Fruit fly (Drosophila melanogaster) whole organism: ENCODE data around the gene CG1998.

ENCODE experiments used
- CG8478 ChIP-seq: fragments of >200 bp; optimal IDR thresholded peaks from 2 replicates; lab custom pipeline; 2018; ENCODE audit warnings: inconsistent platforms
- Dll ChIP-seq: fragments of >200 bp; optimal IDR thresholded peaks from 2 replicates; lab custom pipeline; 2017
- EcR ChIP-seq, 2 experiments: fragments of >200 bp; optimal IDR thresholded peaks; 2 replicates each; lab custom pipeline; 2017; ENCODE audit warnings: missing biosample characterization in 2 of 2, missing genetic modification characterization in 2 of 2, missing genetic modification reagents in 2 of 2
- pan ChIP-seq: fragments of >200 bp; optimal IDR thresholded peaks from 2 replicates; lab custom pipeline; 2017
- psq ChIP-seq: fragments of >200 bp; optimal IDR thresholded peaks from 2 replicates; lab custom pipeline; 2017
- usp ChIP-seq: fragments of >200 bp; optimal IDR thresholded peaks from 2 replicates; lab custom pipeline; 2017; ENCODE audit warnings: missing biosample characterization, missing genetic modification characterization, mixed read lengths

The CG1998 gene

dm6 chrX:13390465-13391173, 22.3 kb downstream of the CG1998 start:
- TF ChIP-seq CG8478 (lab: Kevin White, UChicago) (no peak), usp (GFP tag; lab: Kevin White, UChicago) (no peak), pan (lab: Kevin White, UChicago) (no peak), psq (lab: Kevin White, UChicago) (no peak)

dm6 chrX:13387373-13387850, 25.5 kb downstream of the CG1998 start, which contains the start of the genes Ype and CG1662:
Ype (minus strand) TSS chrX:13387417.
CG1662 (plus strand) TSS chrX:13387563.
- TF ChIP-seq CG8478 (lab: Kevin White, UChicago), result no peak
- no peak for TF ChIP-seq pan (lab: Kevin White, UChicago)
- TF ChIP-seq psq (lab: Kevin White, UChicago), result no peak
- no peak for TF ChIP-seq EcR (GFP tag; optimal IDR thresholded peaks at IDR 0.05; lab: Kevin White, UChicago)
- TF ChIP-seq usp (GFP tag; lab: Kevin White, UChicago), result no peak
- no peak for TF ChIP-seq Dll

dm6 chrX:13386776-13387175, 26.1 kb downstream of the CG1998 start:
- TF ChIP-seq EcR (GFP tag; optimal IDR thresholded peaks at IDR 0.05; lab: Kevin White, UChicago) (no peak), Dll (no peak), pan (lab: Kevin White, UChicago) (no peak), CG8478 (lab: Kevin White, UChicago) (no peak), psq (lab: Kevin White, UChicago) (no peak), usp (GFP tag; lab: Kevin White, UChicago) (no peak)

dm6 chrX:13384583-13385342, 28.1 kb downstream of the CG1998 start, which contains the start of the genes Rbp1-like and Tim9a:
Rbp1-like (minus strand) TSS chrX:13384877.
Tim9a (plus strand) TSS chrX:13385210.
- TF ChIP-seq CG8478 (lab: Kevin White, UChicago) (no peak), EcR (GFP tag; optimal IDR thresholded peaks at IDR 0.05; lab: Kevin White, UChicago) (no peak), usp (GFP tag; lab: Kevin White, UChicago) (no peak), Dll (no peak), psq (lab: Kevin White, UChicago) (no peak), pan (lab: Kevin White, UChicago) (no peak)

dm6 chrX:13384177-13384576, 28.7 kb downstream of the CG1998 start:
- TF ChIP-seq Dll, result no peak
- no peak for TF ChIP-seq psq (lab: Kevin White, UChicago)
- TF ChIP-seq pan (lab: Kevin White, UChicago), result no peak
- TF ChIP-seq EcR (GFP tag; optimal IDR thresholded peaks at IDR 0.05; lab: Kevin White, UChicago), result no peak
- no peak for TF ChIP-seq CG8478 (lab: Kevin White, UChicago)
- TF ChIP-seq usp (GFP tag; lab: Kevin White, UChicago), result no peak

- TF ChIP-seq psq (lab: Kevin White, UChicago) (no peak), CG8478 (lab: Kevin White, UChicago) (no peak), usp (GFP tag; lab: Kevin White, UChicago) (no peak), pan (lab: Kevin White, UChicago) (no peak), EcR (GFP tag; optimal IDR thresholded peaks at IDR 0.05; lab: Kevin White, UChicago) (no peak), Dll (no peak)
These were observed 29.1 kb downstream of the CG1998 start for dm6 chrX:13383770-13384169.

- TF ChIP-seq CG8478 (lab: Kevin White, UChicago), result no peak
- TF ChIP-seq usp (GFP tag; lab: Kevin White, UChicago), result no peak
- TF ChIP-seq Dll, result no peak
- TF ChIP-seq pan (lab: Kevin White, UChicago), result no peak
- no peak for TF ChIP-seq EcR (GFP tag; optimal IDR thresholded peaks at IDR 0.05; lab: Kevin White, UChicago)
- no peak for TF ChIP-seq psq (lab: Kevin White, UChicago)
These were observed 36.4 kb downstream of the CG1998 start for dm6 chrX:13376520-13376919.

- no peak for TF ChIP-seq EcR (GFP tag; optimal IDR thresholded peaks at IDR 0.05; lab: Kevin White, UChicago)
- no peak for TF ChIP-seq usp (GFP tag; lab: Kevin White, UChicago)
- TF ChIP-seq pan (lab: Kevin White, UChicago), result no peak
- no peak for TF ChIP-seq psq (lab: Kevin White, UChicago)
- TF ChIP-seq CG8478 (lab: Kevin White, UChicago), result no peak
- no peak for TF ChIP-seq Dll
These were observed 37.3 kb downstream of the CG1998 start for dm6 chrX:13375489-13375997.

- TF ChIP-seq Dll (no peak), pan (lab: Kevin White, UChicago) (no peak), CG8478 (lab: Kevin White, UChicago) (no peak), EcR (GFP tag; optimal IDR thresholded peaks at IDR 0.05; lab: Kevin White, UChicago) (no peak), psq (lab: Kevin White, UChicago) (no peak), usp (GFP tag; lab: Kevin White, UChicago) (no peak)
These were observed 37.9 kb downstream of the CG1998 start for dm6 chrX:13374979-13375378.

dm6 chrX:13374154-13374536, 38.7 kb downstream of the CG1998 start:
- TF ChIP-seq Dll (no peak), EcR (GFP tag; optimal IDR thresholded peaks at IDR 0.05; lab: Kevin White, UChicago) (no peak), psq (lab: Kevin White, UChicago) (no peak)
